Worm (Caenorhabditis elegans) whole organism, L2 larva: ENCODE results near the gene ZK1290.15.

Experiments used
- ceh-82 ChIP-seq: fragments of 150-350 bp; optimal IDR thresholded peaks from 2 replicates; lab custom pipeline; 2014; ENCODE audit warnings: missing biosample characterization, missing genetic modification characterization
- egl-27 ChIP-seq: sonication (generic microtip); optimal IDR thresholded peaks from 3 replicates; lab custom pipeline; 2017; ENCODE audit warnings: missing biosample characterization, missing genetic modification reagents, missing genetic modification characterization
- elt-1 ChIP-seq: fragments of 150-350 bp; optimal IDR thresholded peaks from 2 replicates; lab custom pipeline; 2014; ENCODE audit warnings: missing biosample characterization, missing genetic modification characterization
- elt-3 ChIP-seq: sonication (generic microtip); optimal IDR thresholded peaks from 2 replicates; lab custom pipeline; 2017; ENCODE audit warnings: missing biosample characterization, missing genetic modification characterization
- gmeb-1 ChIP-seq: fragments of 150-350 bp; optimal IDR thresholded peaks from 2 replicates; lab custom pipeline; 2014; ENCODE audit warnings: missing biosample characterization, missing genetic modification characterization
- mab-5 ChIP-seq: fragments of 150-350 bp; optimal IDR thresholded peaks from 2 replicates; lab custom pipeline; 2014; ENCODE audit warnings: missing biosample characterization, missing genetic modification characterization
- nhr-11 ChIP-seq: fragments of 150-350 bp; optimal IDR thresholded peaks from 2 replicates; lab custom pipeline; 2014; ENCODE audit warnings: missing biosample characterization, missing genetic modification characterization
- nhr-129 ChIP-seq: fragments of 150-350 bp; optimal IDR thresholded peaks from 2 replicates; lab custom pipeline; 2014; ENCODE audit warnings: missing biosample characterization, missing genetic modification characterization
- nhr-237 ChIP-seq: fragments of 150-350 bp; optimal IDR thresholded peaks from 2 replicates; lab custom pipeline; 2014; ENCODE audit warnings: missing biosample characterization, missing genetic modification characterization
- skn-1 ChIP-seq: sonication (generic microtip); optimal IDR thresholded peaks from 2 replicates; lab custom pipeline; 2017; ENCODE audit warnings: missing biosample characterization, missing genetic modification characterization
- unc-55 ChIP-seq: fragments of 150-350 bp; sonication (generic microtip); optimal IDR thresholded peaks from 3 replicates; lab custom pipeline; 2014; ENCODE audit warnings: missing biosample characterization, missing genetic modification reagents, missing genetic modification characterization
- unc-62 ChIP-seq: fragments of 150-350 bp; optimal IDR thresholded peaks from 2 replicates; lab custom pipeline; 2014; ENCODE audit warnings: missing biosample characterization, missing genetic modification reagents, missing genetic modification characterization
- ztf-4 ChIP-seq: fragments of 150-350 bp; optimal IDR thresholded peaks from 2 replicates; lab custom pipeline; 2014; ENCODE audit warnings: missing biosample characterization, missing genetic modification characterization

ce11 chrII:7494155-7494554 lies 29.2 kb upstream of the ZK1290.15 start, which contains the start of gene R10H1.1:
- no peak for TF ChIP-seq unc-62
- TF ChIP-seq ceh-82 (tag; lab: Kevin White, UChicago): no peak
- TF ChIP-seq egl-27 (tag; lab: Kevin White, UChicago): no peak
- TF ChIP-seq mab-5 (tag; lab: Kevin White, UChicago): no peak
- TF ChIP-seq skn-1: no peak
- no peak for TF ChIP-seq ztf-4 (tag; lab: Kevin White, UChicago)
- TF ChIP-seq elt-1 (tag; lab: Kevin White, UChicago): no peak
- no peak for TF ChIP-seq nhr-237
- TF ChIP-seq nhr-129 (tag; lab: Kevin White, UChicago): no peak
- TF ChIP-seq unc-55: no peak
- TF ChIP-seq nhr-11: no peak
- TF ChIP-seq elt-3 (tag; lab: Kevin White, UChicago): no peak
- TF ChIP-seq gmeb-1: no peak
